Worm (Caenorhabditis elegans): ENCODE results near the gene pqn-71.
A peak's percentile ranks its signal among the peaks of the same experiment; 100 is the strongest.

The pqn-71 gene

ce11 chrV:15512856-15513756 is 47.6 kb downstream of the pqn-71 start (continued):
- TF ChIP-seq egl-18 (GFP tag; IDR thresholded peaks at IDR 0.05) (no peak), lsy-27 (tag; optimal IDR thresholded peaks at IDR 0.05; ENCODE audit: borderline replicate concordance, insufficient read depth) (no peak), ceh-27 (GFP tag; optimal IDR thresholded peaks at IDR 0.05) (peak; percentile 37), madf-8 (GFP tag; conservative IDR thresholded peaks at IDR 0.05) (no peak), efl-1 (GFP tag; optimal IDR thresholded peaks at IDR 0.05) (no peak), Y53F4B.3 (GFP tag; IDR thresholded peaks at IDR 0.05) (no peak)

ce11 chrV:15515365-15515764 is 49.9 kb downstream of the pqn-71 start:
- TF ChIP-seq Y56A3A.18 (GFP tag; IDR thresholded peaks at IDR 0.05) (no peak), hmg-1.2 (GFP tag; IDR thresholded peaks at IDR 0.05) (peak; percentile 41; the same call in 1 of the 2 replicates), bed-2 (GFP tag; IDR thresholded peaks at IDR 0.05) (no peak), B0261.1 (tag; optimal IDR thresholded peaks at IDR 0.05) (peak; percentile 77), F57A8.1 (GFP tag; optimal IDR thresholded peaks at IDR 0.05) (no peak), lsl-1 (GFP tag; optimal IDR thresholded peaks at IDR 0.05) (peak; percentile 40), pbrm-1 (GFP tag; IDR thresholded peaks at IDR 0.05) (peak; percentile 63), akir-1 (GFP tag; optimal IDR thresholded peaks at IDR 0.05) (no peak), tbp1 (GFP tag; optimal IDR thresholded peaks at IDR 0.05) (peak; percentile 89), bed-1 (GFP tag; IDR thresholded peaks at IDR 0.05) (no peak), ceh-27 (GFP tag; optimal IDR thresholded peaks at IDR 0.05) (peak; percentile 39), egrh-3 (GFP tag; IDR thresholded peaks at IDR 0.05) (no peak), egl-44 (GFP tag; IDR thresholded peaks at IDR 0.05) (no peak), F49E8.2 (tag; optimal IDR thresholded peaks at IDR 0.05; ENCODE audit: insufficient read depth) (peak; percentile 22), F52B5.7 (tag; optimal IDR thresholded peaks at IDR 0.05) (peak; percentile 16), hsf-1 (GFP tag; IDR thresholded peaks at IDR 0.05) (0 out of 2 replicates have a peak, but pooled peaks have one; percentile 10), ztf-18 (tag; optimal IDR thresholded peaks at IDR 0.05) (peak; percentile 5), D2030.7 (GFP tag; IDR thresholded peaks at IDR 0.05) (peak; percentile 66), F39B2.1 (GFP tag; IDR thresholded peaks at IDR 0.05) (no peak), madf-8 (GFP tag; conservative IDR thresholded peaks at IDR 0.05) (no peak), snpc-4 (GFP tag; optimal IDR thresholded peaks at IDR 0.05) (no peak), snpc-4 (tag; optimal IDR thresholded peaks at IDR 0.05) (peak in 1 of 4 experiments; percentile 45), rpc-1 (optimal IDR thresholded peaks at IDR 0.05) (peak; percentile 47), rpc-1 (tag; optimal IDR thresholded peaks at IDR 0.05) (peak; percentile 73), tbx-9 (tag; optimal IDR thresholded peaks at IDR 0.05; ENCODE audit: borderline replicate concordance) (no peak), zfh-2 (GFP tag; conservative IDR thresholded peaks at IDR 0.05) (peak; percentile 50; the same call in 1 of the 2 replicates), lin-26 (GFP tag; IDR thresholded peaks at IDR 0.05) (peak; percentile 75; the same call in 1 of the 2 replicates), aptf-2 (GFP tag; conservative IDR thresholded peaks at IDR 0.05) (0 out of 2 replicates have a peak, but pooled peaks have one; percentile 32), ztf-3 (GFP tag; optimal IDR thresholded peaks at IDR 0.05) (no peak), nhr-80 (tag; optimal IDR thresholded peaks at IDR 0.05) (peak; percentile 17), nhr-90 (tag; optimal IDR thresholded peaks at IDR 0.05) (peak; percentile 51), ztf-28 (GFP tag; IDR thresholded peaks at IDR 0.05) (no peak), lag-1 (GFP tag; IDR thresholded peaks at IDR 0.05) (no peak), dox-1 (GFP tag; IDR thresholded peaks at IDR 0.05) (peak; percentile 77), C06A6.2 (GFP tag; conservative IDR thresholded peaks at IDR 0.05) (no peak), aptf-3 (GFP tag; IDR thresholded peaks at IDR 0.05) (no peak), snpc-3.4 (tag; optimal IDR thresholded peaks at IDR 0.05) (peak; percentile 6), fkh-3 (tag; optimal IDR thresholded peaks at IDR 0.05) (no peak), Y79H2A.3 (GFP tag; conservative IDR thresholded peaks at IDR 0.05) (no peak), unc-130 (GFP tag; optimal IDR thresholded peaks at IDR 0.05) (no peak), nfya-1 (tag; optimal IDR thresholded peaks at IDR 0.05; ENCODE audit: borderline replicate concordance, insufficient read depth) (no peak)

Data from whole organism, young adult.